Fruit fly (Drosophila melanogaster): ENCODE measurements around the gene rdgA.

rdgA gene

dm6 chrX:8894315-8895017 is 12.4 kb upstream of the rdgA start (continued):
- TF ChIP-seq Neu2 (GFP tag; optimal IDR thresholded peaks at IDR 0.05; ENCODE audit: borderline replicate concordance) (no peak), CG6175 (GFP tag; IDR thresholded peaks at IDR 0.05) (no peak), tin (GFP tag; optimal IDR thresholded peaks at IDR 0.05) (peak; percentile 73), pros (GFP tag; optimal IDR thresholded peaks at IDR 0.05) (no peak), Doc3 (GFP tag; IDR thresholded peaks at IDR 0.05; ENCODE audit: partially characterized antibody) (no peak), CG18764 (GFP tag; optimal IDR thresholded peaks at IDR 0.05) (peak; percentile 71), en (GFP tag; optimal IDR thresholded peaks at IDR 0.05) (peak; percentile 61), CG18476 (GFP tag; optimal IDR thresholded peaks at IDR 0.05) (peak; percentile 67), Lim3 (GFP tag; IDR thresholded peaks at IDR 0.05) (0 out of 2 replicates have a peak, but pooled peaks have one; percentile 17), NFAT (GFP tag; IDR thresholded peaks at IDR 0.05) (0 out of 2 replicates have a peak, but pooled peaks have one; percentile 9), CG2202 (tag; optimal IDR thresholded peaks at IDR 0.05) (peak; percentile 68), Hr3 (GFP tag; optimal IDR thresholded peaks at IDR 0.05) (peak; percentile 66), odd (GFP tag; optimal IDR thresholded peaks at IDR 0.05) (peak; percentile 62), Awh (GFP tag; IDR thresholded peaks at IDR 0.05) (peak; percentile 69), ftz-f1 (GFP tag; optimal IDR thresholded peaks at IDR 0.05) (peak; percentile 19), az2 (GFP tag; optimal IDR thresholded peaks at IDR 0.05) (peak; percentile 78), unpg (GFP tag; optimal IDR thresholded peaks at IDR 0.05) (peak; percentile 87), wor (GFP tag; IDR thresholded peaks at IDR 0.05) (peak; percentile 76), Asciz (GFP tag; optimal IDR thresholded peaks at IDR 0.05) (peak; percentile 86), CG12219 (GFP tag; optimal IDR thresholded peaks at IDR 0.05) (peak; percentile 58), Ptx1 (GFP tag; IDR thresholded peaks at IDR 0.05) (peak; percentile 83), bab2 (GFP tag; optimal IDR thresholded peaks at IDR 0.05) (peak; percentile 58), mld (GFP tag; IDR thresholded peaks at IDR 0.05; ENCODE audit: partially characterized antibody) (no peak), CG6272 (GFP tag; IDR thresholded peaks at IDR 0.05) (0 out of 2 replicates have a peak, but pooled peaks have one; percentile 43), CG2889 (GFP tag; IDR thresholded peaks at IDR 0.05) (0 out of 3 replicates have a peak, but pooled peaks have one; percentile 47), lbe (GFP tag; optimal IDR thresholded peaks at IDR 0.05) (peak; percentile 40), CG17802 (tag; optimal IDR thresholded peaks at IDR 0.05) (peak; percentile 59), dm (GFP tag; optimal IDR thresholded peaks at IDR 0.05) (peak; percentile 67), CG4707 (GFP tag; optimal IDR thresholded peaks at IDR 0.05) (peak; percentile 72), CG12236 (GFP tag; optimal IDR thresholded peaks at IDR 0.05) (peak; percentile 39), Sry-δ (GFP tag; optimal IDR thresholded peaks at IDR 0.05) (peak; percentile 11), dati (GFP tag; IDR thresholded peaks at IDR 0.05) (0 out of 2 replicates have a peak, but pooled peaks have one; percentile 52), CG1529 (GFP tag; optimal IDR thresholded peaks at IDR 0.05) (peak; percentile 82), CG34224 (GFP tag; IDR thresholded peaks at IDR 0.05; ENCODE audit: partially characterized antibody) (no peak), CG6654 (GFP tag; optimal IDR thresholded peaks at IDR 0.05) (peak; percentile 49), CG2875 (GFP tag; optimal IDR thresholded peaks at IDR 0.05) (peak; percentile 81), CG4854 (GFP tag; optimal IDR thresholded peaks at IDR 0.05) (no peak), CG10979 (tag; optimal IDR thresholded peaks at IDR 0.05) (peak; percentile 81), Hey (tag; optimal IDR thresholded peaks at IDR 0.05) (no peak), nom (GFP tag; optimal IDR thresholded peaks at IDR 0.05) (no peak), Trl (optimal IDR thresholded peaks at IDR 0.05) (peak; percentile 51 to 56), Trl (GFP tag; optimal IDR thresholded peaks at IDR 0.05) (peak; percentile 52), CG6791 (GFP tag; IDR thresholded peaks at IDR 0.05; ENCODE audit: partially characterized antibody) (no peak), pfk (GFP tag; optimal IDR thresholded peaks at IDR 0.05) (no peak), trh (GFP tag; optimal IDR thresholded peaks at IDR 0.05) (peak; percentile 38), CG11085 (GFP tag; IDR thresholded peaks at IDR 0.05) (no peak), CG17612 (GFP tag; IDR thresholded peaks at IDR 0.05) (no peak), CG11093 (GFP tag; IDR thresholded peaks at IDR 0.05) (peak; percentile 69; the same call in 2 of the 3 replicates), CG1233 (GFP tag; optimal IDR thresholded peaks at IDR 0.05) (peak; percentile 62)

All from whole organism, embryonic.